Fruit fly (Drosophila melanogaster): ENCODE measurements around the gene Acp62F.

DNA sequence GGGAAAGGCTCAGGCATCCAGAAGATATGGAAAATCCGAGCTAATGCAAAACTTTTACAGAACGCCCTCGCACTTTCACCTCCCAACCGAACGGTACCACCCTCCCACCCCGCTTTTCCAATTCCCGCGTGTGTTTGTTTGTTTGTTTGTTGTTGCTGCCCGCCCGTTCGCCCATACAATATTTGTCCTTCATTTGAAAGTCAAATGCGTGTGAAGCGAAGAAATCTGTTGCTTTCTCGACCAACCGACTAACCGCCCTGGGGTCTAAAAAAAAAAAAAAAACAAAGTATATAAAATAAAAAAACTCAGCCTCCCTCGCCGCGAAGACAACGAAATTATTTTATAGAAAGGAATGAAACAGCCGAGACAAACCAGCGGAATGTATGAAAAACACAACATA lies 8.8 kb downstream of the Acp62F start:
- TF ChIP-seq CG14655 (GFP tag; optimal IDR thresholded peaks at IDR 0.05) (no peak), CG8159 (tag; optimal IDR thresholded peaks at IDR 0.05) (no peak)
